Fruit fly (Drosophila melanogaster) whole organism, embryonic: ENCODE data around the gene Hpd.

ENCODE experiments used
- ATbp ChIP-seq: fragments of 200-800 bp; sonication (Bioruptor generic); optimal IDR thresholded peaks from 2 replicates; lab custom pipeline; 2017; ENCODE audit warnings: missing biosample characterization, mild to moderate bottlenecking, missing genetic modification characterization, missing genetic modification reagents
- Antp ChIP-seq: fragments of 200-800 bp; sonication (Bioruptor generic); optimal IDR thresholded peaks from 3 replicates; lab custom pipeline; 2016; ENCODE audit warnings: missing biosample characterization, missing genetic modification characterization
- B-H1 ChIP-seq: fragments of 200-800 bp; sonication (Bioruptor generic); IDR thresholded peaks from 3 replicates; pipeline ENCODE4 v1.3.6; 2022; ENCODE audit warnings: missing biosample characterization, missing genetic modification characterization
- CG10267 ChIP-seq: fragments of 200-800 bp; sonication (Bioruptor generic); optimal IDR thresholded peaks from 2 replicates; lab custom pipeline; 2018; ENCODE audit warnings: missing biosample characterization, mild to moderate bottlenecking, missing genetic modification characterization, moderate library complexity
- CG11695 ChIP-seq: fragments of 200-800 bp; sonication (Bioruptor generic); IDR thresholded peaks from 3 replicates; pipeline ENCODE4 v1.3.6; 2022; ENCODE audit warnings: missing biosample characterization, missing genetic modification characterization
- CG12104 ChIP-seq: fragments of 200-800 bp; sonication (Bioruptor generic); optimal IDR thresholded peaks from 3 replicates; lab custom pipeline; 2016; ENCODE audit warnings: missing biosample characterization, missing genetic modification characterization
- CG12219 ChIP-seq: fragments of 200-800 bp; sonication (Bioruptor generic); optimal IDR thresholded peaks from 3 replicates; lab custom pipeline; 2018; ENCODE audit warnings: missing biosample characterization, mild to moderate bottlenecking, missing genetic modification characterization
- CG15601 ChIP-seq: fragments of 200-800 bp; sonication (Bioruptor generic); optimal IDR thresholded peaks from 3 replicates; lab custom pipeline; 2019; ENCODE audit warnings: missing biosample characterization, mild to moderate bottlenecking, missing genetic modification characterization, moderate library complexity
- CG17802 ChIP-seq: fragments of 200-800 bp; sonication (Bioruptor generic); optimal IDR thresholded peaks from 2 replicates; lab custom pipeline; 2018; ENCODE audit warnings: missing biosample characterization, mild to moderate bottlenecking, missing genetic modification characterization, moderate library complexity
- CG2199 ChIP-seq: fragments of 200-800 bp; sonication (Bioruptor generic); IDR thresholded peaks from 3 replicates; pipeline ENCODE4 v1.3.6; 2022; ENCODE audit warnings: missing biosample characterization, missing genetic modification characterization
- CG3281 ChIP-seq: fragments of 200-800 bp; sonication (Bioruptor generic); optimal IDR thresholded peaks from 3 replicates; lab custom pipeline; 2017; ENCODE audit warnings: missing biosample characterization, mild to moderate bottlenecking, missing genetic modification characterization
- CG42726 ChIP-seq: fragments of 200-800 bp; sonication (Bioruptor generic); IDR thresholded peaks from 2 replicates; pipeline ENCODE4 v1.3.6; 2022; ENCODE audit warnings: missing biosample characterization, missing genetic modification characterization; ENCODE audit not compliant: partially characterized antibody
- CG4282 ChIP-seq: fragments of 200-800 bp; sonication (Bioruptor generic); optimal IDR thresholded peaks from 2 replicates; lab custom pipeline; 2016; ENCODE audit warnings: missing biosample characterization, missing genetic modification characterization
- CG4707 ChIP-seq: fragments of 200-800 bp; sonication (Bioruptor generic); optimal IDR thresholded peaks from 2 replicates; lab custom pipeline; 2018; ENCODE audit warnings: missing biosample characterization, mild to moderate bottlenecking, missing genetic modification characterization, moderate library complexity
- CG6765 ChIP-seq: fragments of 200-800 bp; sonication (Bioruptor generic); optimal IDR thresholded peaks from 3 replicates; lab custom pipeline; 2017; ENCODE audit warnings: missing biosample characterization, mild to moderate bottlenecking, missing genetic modification characterization
- CG7372 ChIP-seq: fragments of 200-800 bp; sonication (Bioruptor generic); IDR thresholded peaks from 2 replicates; pipeline ENCODE4 v1.3.6; 2022; ENCODE audit warnings: missing biosample characterization, missing genetic modification characterization
- CG7839 ChIP-seq: fragments of 200-800 bp; sonication (Bioruptor generic); optimal IDR thresholded peaks from 3 replicates; lab custom pipeline; 2018; ENCODE audit warnings: missing biosample characterization, mild to moderate bottlenecking, missing genetic modification characterization, moderate library complexity
- CG8281 ChIP-seq: fragments of 200-800 bp; sonication (Bioruptor generic); optimal IDR thresholded peaks from 2 replicates; lab custom pipeline; 2018; ENCODE audit warnings: missing biosample characterization, mild to moderate bottlenecking, missing genetic modification characterization, moderate library complexity
- CG8359 ChIP-seq: fragments of 200-800 bp; sonication (Bioruptor generic); optimal IDR thresholded peaks from 2 replicates; lab custom pipeline; 2017; ENCODE audit warnings: missing biosample characterization, mild to moderate bottlenecking, missing genetic modification characterization, borderline replicate concordance
- CG8944 ChIP-seq: fragments of 200-800 bp; sonication (Bioruptor generic); optimal IDR thresholded peaks from 3 replicates; lab custom pipeline; 2016; ENCODE audit warnings: missing biosample characterization, missing genetic modification characterization
- CoRest ChIP-seq: fragments of 200-800 bp; sonication (Bioruptor generic); optimal IDR thresholded peaks from 3 replicates; lab custom pipeline; 2018; ENCODE audit warnings: missing biosample characterization, mild to moderate bottlenecking, missing genetic modification characterization, moderate library complexity
- D ChIP-seq, 2 experiments: fragments of 200-800 bp in 1 of 2; fragments of >200 bp in 1 of 2; sonication (Bioruptor generic) in 1 of 2; optimal IDR thresholded peaks; 2 replicates in 1 of 2; 3 replicates in 1 of 2; lab custom pipeline; 2017; ENCODE audit warnings: mild to moderate bottlenecking in 1 of 2, missing biosample characterization in 1 of 2, missing genetic modification characterization in 1 of 2, missing genetic modification reagents in 1 of 2
- D19B ChIP-seq: fragments of 200-800 bp; sonication (Bioruptor generic); optimal IDR thresholded peaks from 2 replicates; lab custom pipeline; 2017; ENCODE audit warnings: missing biosample characterization, mild to moderate bottlenecking, missing genetic modification characterization
- Dip2 ChIP-seq: fragments of 200-800 bp; sonication (Bioruptor generic); IDR thresholded peaks from 2 replicates; pipeline ENCODE4 v1.3.6; 2022; ENCODE audit warnings: missing biosample characterization, missing genetic modification characterization
- Gsc ChIP-seq: fragments of 200-800 bp; sonication (Bioruptor generic); IDR thresholded peaks from 2 replicates; pipeline ENCODE4 v1.3.6; 2022; ENCODE audit warnings: missing biosample characterization, missing genetic modification characterization
- Neu2 ChIP-seq: fragments of 200-800 bp; sonication (Bioruptor generic); optimal IDR thresholded peaks from 3 replicates; lab custom pipeline; 2016; ENCODE audit warnings: missing biosample characterization, missing genetic modification characterization, borderline replicate concordance
- Pdp1 ChIP-seq, 2 experiments: fragments of 200-800 bp; sonication (Bioruptor generic); optimal IDR thresholded peaks; 3 replicates each; lab custom pipeline; 2016; ENCODE audit warnings: missing biosample characterization in 2 of 2, missing genetic modification characterization in 2 of 2, mild to moderate bottlenecking in 1 of 2, moderate library complexity in 1 of 2
- abd-A ChIP-seq: fragments of 200-800 bp; sonication (Bioruptor generic); optimal IDR thresholded peaks from 3 replicates; lab custom pipeline; 2019; ENCODE audit warnings: missing biosample characterization, mild to moderate bottlenecking, missing genetic modification characterization, moderate library complexity
- ac ChIP-seq: fragments of 200-800 bp; sonication (Bioruptor generic); optimal IDR thresholded peaks from 3 replicates; lab custom pipeline; 2017; ENCODE audit warnings: missing biosample characterization, mild to moderate bottlenecking, missing genetic modification characterization
- aop ChIP-seq: fragments of 200-800 bp; sonication (Bioruptor generic); IDR thresholded peaks from 2 replicates; pipeline ENCODE4 v1.3.6; 2022; ENCODE audit warnings: missing biosample characterization, missing genetic modification characterization
- chinmo ChIP-seq: fragments of 200-800 bp; sonication (Bioruptor generic); IDR thresholded peaks from 4 replicates; pipeline ENCODE4 v1.3.6; 2022; ENCODE audit warnings: missing biosample characterization, missing genetic modification characterization; ENCODE audit not compliant: partially characterized antibody
- fd96Cb ChIP-seq: fragments of 200-800 bp; sonication (Bioruptor generic); optimal IDR thresholded peaks from 2 replicates; lab custom pipeline; 2018; ENCODE audit warnings: missing biosample characterization, mild to moderate bottlenecking, missing genetic modification characterization, moderate library complexity
- fu2 ChIP-seq: fragments of 200-800 bp; sonication (Bioruptor generic); optimal IDR thresholded peaks from 2 replicates; lab custom pipeline; 2016; ENCODE audit warnings: missing biosample characterization, missing genetic modification characterization
- ken ChIP-seq: fragments of 200-800 bp; sonication (Bioruptor generic); IDR thresholded peaks from 3 replicates; pipeline ENCODE4 v1.3.6; 2022; ENCODE audit warnings: missing biosample characterization, missing genetic modification characterization
- lab ChIP-seq: fragments of 200-800 bp; sonication (Bioruptor generic); optimal IDR thresholded peaks from 3 replicates; lab custom pipeline; 2017; ENCODE audit warnings: missing biosample characterization, missing genetic modification characterization, mild to moderate bottlenecking, moderate library complexity, missing genetic modification reagents
- rib ChIP-seq: fragments of 200-800 bp; sonication (Bioruptor generic); IDR thresholded peaks from 2 replicates; pipeline ENCODE4 v1.3.6; 2022; ENCODE audit warnings: missing biosample characterization, missing genetic modification characterization
- sc ChIP-seq, 3 experiments: fragments of >200 bp in 2 of 3; fragments of 200-800 bp in 1 of 3; sonication (Bioruptor generic) in 1 of 3; optimal IDR thresholded peaks; 2 replicates in 2 of 3; 3 replicates in 1 of 3; lab custom pipeline; 2017; ENCODE audit warnings: mild to moderate bottlenecking in 1 of 3, missing biosample characterization in 1 of 3, missing genetic modification characterization in 1 of 3, missing genetic modification reagents in 1 of 3
- scrt ChIP-seq: fragments of 200-800 bp; sonication (Bioruptor generic); optimal IDR thresholded peaks from 2 replicates; lab custom pipeline; 2018; ENCODE audit warnings: missing biosample characterization, mild to moderate bottlenecking, missing genetic modification characterization, moderate library complexity
- sim ChIP-seq: fragments of 200-800 bp; sonication (Bioruptor generic); IDR thresholded peaks from 2 replicates; pipeline ENCODE4 v1.3.6; 2022; ENCODE audit warnings: missing biosample characterization, missing genetic modification characterization
- sisA ChIP-seq: fragments of 200-800 bp; sonication (Bioruptor generic); IDR thresholded peaks from 2 replicates; pipeline ENCODE4 v1.3.6; 2022; ENCODE audit warnings: missing biosample characterization, missing genetic modification characterization
- tap ChIP-seq: fragments of 200-800 bp; optimal IDR thresholded peaks from 3 replicates; lab custom pipeline; 2019; ENCODE audit warnings: missing biosample characterization, mild to moderate bottlenecking, missing genetic modification characterization, moderate library complexity
- tna ChIP-seq: fragments of 200-800 bp; sonication (Bioruptor generic); IDR thresholded peaks from 2 replicates; pipeline ENCODE4 v1.3.6; 2022; ENCODE audit warnings: missing biosample characterization, missing genetic modification characterization; ENCODE audit not compliant: partially characterized antibody
- twi ChIP-seq: fragments of 200-800 bp; optimal IDR thresholded peaks from 2 replicates; lab custom pipeline; 2019; ENCODE audit warnings: missing biosample characterization, mild to moderate bottlenecking, missing genetic modification characterization, moderate library complexity
- unpg ChIP-seq: fragments of 200-800 bp; sonication (Bioruptor generic); optimal IDR thresholded peaks from 3 replicates; lab custom pipeline; 2018; ENCODE audit warnings: missing biosample characterization, mild to moderate bottlenecking, missing genetic modification characterization, moderate library complexity
- wek ChIP-seq: fragments of 200-800 bp; sonication (Bioruptor generic); optimal IDR thresholded peaks from 3 replicates; lab custom pipeline; 2018; ENCODE audit warnings: missing biosample characterization, mild to moderate bottlenecking, missing genetic modification characterization, moderate library complexity
- yki ChIP-seq: fragments of >200 bp; optimal IDR thresholded peaks from 3 replicates; lab custom pipeline; 2018

Hpd gene

DNA sequence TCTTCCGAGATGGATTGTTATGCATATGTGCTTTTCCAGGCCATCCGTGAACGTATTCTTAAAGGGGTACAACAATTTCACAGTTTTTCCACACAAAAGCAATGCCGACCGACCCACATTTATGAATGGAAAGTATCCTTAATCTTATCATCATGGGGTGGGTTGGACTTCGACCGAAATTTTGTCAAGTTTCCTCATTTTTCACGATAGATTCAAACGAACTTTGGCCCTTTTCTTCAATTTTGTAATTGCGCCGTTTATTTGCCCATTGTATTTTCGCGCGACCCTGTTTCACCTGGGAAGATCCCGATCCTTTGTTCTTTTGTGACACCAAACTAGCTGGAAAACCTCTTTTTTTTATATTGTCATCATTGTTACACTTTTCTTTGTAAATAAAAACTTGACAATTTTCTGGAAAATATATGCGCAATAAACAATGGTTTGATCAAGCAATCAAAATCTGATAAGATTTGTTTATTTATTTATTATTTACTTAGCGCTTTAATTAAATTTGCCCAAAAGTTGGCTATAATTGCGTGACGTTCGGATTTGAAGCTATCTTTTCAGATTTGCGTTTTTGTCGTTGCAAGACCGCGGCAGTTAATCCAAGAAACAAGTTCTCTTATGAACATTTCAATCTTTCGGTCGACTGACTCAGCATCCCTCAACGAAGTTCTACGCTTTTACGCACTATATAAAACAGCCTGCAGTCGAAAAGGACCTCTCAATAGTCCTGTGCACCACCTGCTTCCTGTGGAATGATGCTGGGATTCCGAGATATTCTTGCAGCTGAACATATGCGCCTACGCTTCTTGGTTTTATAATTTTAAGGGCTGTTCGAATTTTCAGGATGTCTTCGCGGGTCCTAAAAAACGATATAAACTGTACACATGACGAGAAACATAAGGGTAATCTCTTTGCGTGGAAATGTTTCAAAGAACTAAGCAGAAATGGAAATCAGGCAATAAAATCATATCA, 33.4 kb downstream of the Hpd start (continued):
- TF ChIP-seq yki (lab: Kevin White, UChicago), result no peak
- TF ChIP-seq chinmo (GFP tag; lab: Robert Waterston, UW), result no peak
- TF ChIP-seq Antp, result no peak
- TF ChIP-seq B-H1 (GFP tag; lab: Robert Waterston, UW), result no peak
- TF ChIP-seq ken, result no peak
- peak; percentile 71 for TF ChIP-seq CG17802 (tag; lab: Kevin White, UChicago)
- no peak for TF ChIP-seq CG4282
- TF ChIP-seq scrt (GFP tag; lab: Kevin White, UChicago), result peak; percentile 31
- TF ChIP-seq wek (GFP tag; lab: Kevin White, UChicago), result peak; percentile 41
- TF ChIP-seq CG3281, result peak; percentile 43
- no peak for TF ChIP-seq tna (GFP tag; lab: Robert Waterston, UW)
- peak; percentile 59 for TF ChIP-seq ATbp (GFP tag; lab: Kevin White, UChicago)
- peak; percentile 46 for TF ChIP-seq CG6765 (GFP tag; lab: Kevin White, UChicago)
- TF ChIP-seq CG12219 (GFP tag; lab: Kevin White, UChicago), result peak; percentile 37
- TF ChIP-seq sc (optimal IDR thresholded peaks at IDR 0.05; lab: Kevin White, UChicago), result no peak
- TF ChIP-seq sc (GFP tag; optimal IDR thresholded peaks at IDR 0.05; lab: Kevin White, UChicago), result no peak
- TF ChIP-seq sim, result no peak
- TF ChIP-seq Gsc (GFP tag; lab: Robert Waterston, UW), result no peak
- TF ChIP-seq abd-A (tag; lab: Kevin White, UChicago), result no peak
- no peak for TF ChIP-seq CG7839 (tag; lab: Kevin White, UChicago)
- no peak for TF ChIP-seq CG8359
- 0 out of 3 replicates have a peak, but pooled peaks have one; percentile 19 for TF ChIP-seq CG11695 (GFP tag; lab: Robert Waterston, UW)
- peak; percentile 45 for TF ChIP-seq unpg (GFP tag; lab: Kevin White, UChicago)
- peak; percentile 21 for TF ChIP-seq ac (GFP tag; lab: Kevin White, UChicago)
- peak; percentile 20 for TF ChIP-seq tap (tag; lab: Kevin White, UChicago)
- TF ChIP-seq lab (GFP tag; lab: Kevin White, UChicago), result peak; percentile 50
- TF ChIP-seq CG15601 (tag; lab: Kevin White, UChicago), result peak; percentile 29

DNA sequence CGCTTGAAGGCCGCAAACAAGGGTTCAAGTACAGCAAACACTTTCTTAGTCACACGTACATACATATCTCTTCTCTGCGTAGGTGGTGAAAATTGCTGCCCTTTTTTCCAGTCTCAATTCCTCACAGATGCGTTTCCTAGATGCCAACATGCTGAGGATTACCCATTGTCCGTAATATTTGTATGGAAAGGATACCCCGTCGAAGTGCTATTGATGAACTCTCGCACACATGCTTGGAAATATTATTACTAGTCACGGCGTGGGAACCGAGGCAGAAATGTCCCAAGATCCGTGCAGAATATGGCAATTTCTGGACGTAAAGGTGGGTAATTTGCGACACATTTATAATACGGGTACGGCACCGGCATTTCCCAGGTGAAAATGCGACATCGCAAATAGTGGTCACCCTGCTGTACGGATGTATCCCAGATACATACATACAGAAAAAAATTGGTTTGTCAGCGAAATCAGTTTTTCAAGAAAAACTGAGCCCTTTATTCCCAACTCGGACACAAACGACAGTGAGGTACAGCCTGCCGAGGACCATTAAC, 34.3 kb downstream of the Hpd start:
- TF ChIP-seq Pdp1 (GFP tag; optimal IDR thresholded peaks at IDR 0.05; lab: Kevin White, UChicago) (no peak), D (optimal IDR thresholded peaks at IDR 0.05; lab: Kevin White, UChicago) (peak; percentile 82), D (GFP tag; optimal IDR thresholded peaks at IDR 0.05; lab: Kevin White, UChicago) (no peak), fu2 (GFP tag; lab: Kevin White, UChicago) (no peak), CG8944 (no peak), CoRest (tag; lab: Kevin White, UChicago) (no peak), CG8281 (no peak), D19B (GFP tag; lab: Kevin White, UChicago) (no peak), Neu2 (GFP tag; lab: Kevin White, UChicago) (peak; percentile 53), aop (GFP tag; lab: Robert Waterston, UW) (no peak), CG12104 (GFP tag; lab: Kevin White, UChicago) (no peak), CG10267 (tag; lab: Kevin White, UChicago) (no peak), ac (GFP tag; lab: Kevin White, UChicago) (peak; percentile 13), CG7372 (GFP tag; lab: Robert Waterston, UW) (no peak), sisA (GFP tag; lab: Robert Waterston, UW) (no peak), twi (tag; lab: Kevin White, UChicago) (peak; percentile 92), rib (GFP tag; lab: Robert Waterston, UW) (0 out of 2 replicates have a peak, but pooled peaks have one; percentile 12), CG42726 (GFP tag; lab: Robert Waterston, UW) (peak; percentile 22; the same call in 1 of the 2 replicates), Dip2 (GFP tag; lab: Robert Waterston, UW) (no peak), fd96Cb (no peak), CG6765 (GFP tag; lab: Kevin White, UChicago) (no peak), CG4707 (GFP tag; lab: Kevin White, UChicago) (no peak), CG2199 (GFP tag; lab: Robert Waterston, UW) (peak; percentile 19; the same call in 1 of the 3 replicates)
